Fruit fly (Drosophila melanogaster): ENCODE results near the gene Cdk12.

Gene Cdk12

DNA sequence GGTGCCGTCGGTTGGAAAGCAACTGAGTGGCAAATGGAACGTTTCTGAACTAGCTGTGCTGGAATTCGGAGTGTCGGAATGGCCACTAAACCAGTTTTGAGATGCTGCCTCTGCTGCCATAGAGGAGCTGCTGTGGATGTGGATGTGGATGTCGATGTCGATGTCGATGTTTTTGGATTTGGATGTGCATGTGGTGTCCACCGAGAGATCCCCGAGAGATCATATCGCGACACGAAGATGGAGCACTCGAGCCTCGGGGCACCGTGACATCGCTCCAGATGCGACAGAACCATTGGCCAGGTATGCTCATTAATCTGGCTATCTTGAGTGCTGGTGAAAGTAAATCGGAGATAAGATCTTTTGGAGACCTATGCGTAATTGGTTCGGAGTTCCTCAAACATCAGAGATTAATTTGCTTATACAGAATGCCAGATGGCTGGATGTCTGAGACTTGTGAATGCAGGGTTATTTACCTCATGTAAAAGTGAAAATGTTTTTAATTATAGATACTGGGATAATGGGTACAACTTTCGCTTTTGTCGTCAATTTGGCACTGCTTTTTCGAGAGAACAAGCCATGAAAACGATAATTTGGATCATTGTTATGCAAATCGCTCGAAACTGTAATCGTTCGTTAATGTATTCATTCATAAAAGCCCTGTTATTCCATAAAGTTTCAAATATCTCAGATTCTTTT is 42.2 kb downstream of the Cdk12 start, which contains the start of gene CG7173:
Gene CG7173 (minus strand): TSS at position 51 of the 696 bp plus-strand sequence.
- TF ChIP-seq Adf1 (GFP tag; IDR thresholded peaks at IDR 0.05) (no peak), Blimp-1 (GFP tag; optimal IDR thresholded peaks at IDR 0.05) (peak; percentile 90), CG9727 (GFP tag; optimal IDR thresholded peaks at IDR 0.05) (no peak), Awh (GFP tag; IDR thresholded peaks at IDR 0.05) (0 out of 2 replicates have a peak, but pooled peaks have one; percentile 11), CG3281 (GFP tag; optimal IDR thresholded peaks at IDR 0.05) (no peak), Xbp1 (GFP tag; optimal IDR thresholded peaks at IDR 0.05) (no peak), Dref (GFP tag; IDR thresholded peaks at IDR 0.05) (no peak), CG10274 (GFP tag; optimal IDR thresholded peaks at IDR 0.05) (no peak), CG12769 (tag; optimal IDR thresholded peaks at IDR 0.05) (no peak), Hmr (GFP tag; optimal IDR thresholded peaks at IDR 0.05) (no peak), CG10979 (tag; optimal IDR thresholded peaks at IDR 0.05) (no peak), CG5180 (GFP tag; optimal IDR thresholded peaks at IDR 0.05) (no peak), hbn (GFP tag; IDR thresholded peaks at IDR 0.05; ENCODE audit: partially characterized antibody) (no peak), CG5245 (GFP tag; optimal IDR thresholded peaks at IDR 0.05) (no peak), CG18011 (GFP tag; optimal IDR thresholded peaks at IDR 0.05) (no peak), lov (optimal IDR thresholded peaks at IDR 0.05) (no peak), lov (GFP tag; IDR thresholded peaks at IDR 0.05) (no peak), grn (GFP tag; optimal IDR thresholded peaks at IDR 0.05) (peak; percentile 33), slou (GFP tag; optimal IDR thresholded peaks at IDR 0.05) (no peak), CG34376 (GFP tag; optimal IDR thresholded peaks at IDR 0.05) (no peak)

DNA sequence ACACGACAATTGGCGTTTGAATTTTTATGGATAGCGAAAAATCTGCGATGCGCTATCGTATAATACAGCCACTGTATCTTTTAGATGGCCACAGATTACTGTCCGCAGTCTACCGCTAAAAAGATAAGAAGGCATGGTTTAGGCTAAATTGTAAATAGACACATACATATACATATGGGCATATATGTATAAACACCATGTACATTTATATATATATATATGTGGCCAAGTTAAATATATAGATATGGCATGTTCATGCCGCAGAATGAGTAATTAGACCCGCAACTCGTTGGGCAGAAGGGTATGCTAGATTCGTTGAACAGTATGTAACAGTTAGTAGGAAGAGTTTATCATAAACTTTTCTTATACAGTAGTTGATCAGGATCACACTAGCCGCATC is 46.0 kb downstream of the Cdk12 start, which contains the start of gene CapaR:
Gene CapaR (minus strand): TSS at position 101 of the 400 bp plus-strand sequence.
- no peak for TF ChIP-seq HLHmδ (GFP tag; optimal IDR thresholded peaks at IDR 0.05)
- TF ChIP-seq CG17186 (GFP tag; optimal IDR thresholded peaks at IDR 0.05): no peak
- TF ChIP-seq CG10431 (GFP tag; optimal IDR thresholded peaks at IDR 0.05): no peak
- TF ChIP-seq Sin3A (optimal IDR thresholded peaks at IDR 0.05): no peak
- TF ChIP-seq D19B (GFP tag; optimal IDR thresholded peaks at IDR 0.05): peak; percentile 22
- peak; percentile 37 for TF ChIP-seq Ets65A (GFP tag)

DNA sequence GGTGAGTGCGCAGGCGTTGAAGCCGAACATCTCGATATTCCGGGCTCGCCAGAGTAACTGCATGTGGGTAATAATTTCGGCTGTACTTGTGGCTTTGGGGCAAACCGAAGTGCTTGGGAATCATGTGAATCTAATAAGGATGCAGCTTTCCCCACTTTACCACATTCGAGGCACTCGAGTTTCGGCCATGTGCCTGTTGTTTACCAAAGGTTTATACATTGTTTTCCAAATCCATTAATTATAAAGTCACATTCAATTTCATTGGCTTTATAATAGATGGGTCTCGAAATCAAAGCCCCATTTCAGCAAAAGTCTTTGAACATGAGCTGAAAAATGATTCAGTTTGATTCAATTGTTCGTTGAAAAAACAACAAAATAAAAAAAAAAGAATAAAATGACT is 49.0 kb downstream of the Cdk12 start, which contains the start of gene CG7634:
Gene CG7634 (plus strand): TSS at position 301 of the 400 bp plus-strand sequence.
- no peak for TF ChIP-seq CG15601 (tag; optimal IDR thresholded peaks at IDR 0.05)
- TF ChIP-seq CG16813 (GFP tag; IDR thresholded peaks at IDR 0.05; ENCODE audit: partially characterized antibody): no peak
- no peak for TF ChIP-seq Dref (GFP tag; IDR thresholded peaks at IDR 0.05)
- TF ChIP-seq CG7839 (tag; optimal IDR thresholded peaks at IDR 0.05): no peak

DNA sequence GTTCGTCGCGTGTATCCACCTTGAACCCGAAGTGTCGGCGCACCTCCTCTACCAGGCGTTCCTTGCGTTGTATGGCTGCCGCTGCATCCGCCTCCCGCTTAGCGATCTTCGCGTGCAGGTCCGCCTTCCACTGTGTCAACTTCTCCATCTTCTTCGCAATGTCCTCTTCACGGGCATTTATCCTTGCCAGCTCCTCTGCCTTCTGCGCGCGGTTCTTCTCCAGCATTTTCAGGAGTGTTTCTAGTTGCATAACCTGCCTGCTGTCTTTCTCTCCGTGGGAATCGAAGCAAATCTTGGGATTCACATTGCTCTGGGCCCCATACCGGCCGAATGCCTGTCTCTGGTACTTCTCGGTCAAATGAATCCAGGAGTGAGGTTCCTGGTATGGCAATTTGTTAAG is 52.1 kb downstream of the Cdk12 start:
- TF ChIP-seq CG17912 (GFP tag; optimal IDR thresholded peaks at IDR 0.05): no peak
- no peak for TF ChIP-seq ase (GFP tag; IDR thresholded peaks at IDR 0.05)
- TF ChIP-seq CG17186 (GFP tag; optimal IDR thresholded peaks at IDR 0.05): no peak
- no peak for TF ChIP-seq CG4328 (GFP tag; optimal IDR thresholded peaks at IDR 0.05)
- TF ChIP-seq sens (GFP tag): peak; percentile 44
- no peak for TF ChIP-seq toy (GFP tag; IDR thresholded peaks at IDR 0.05)
- no peak for TF ChIP-seq ato (GFP tag; IDR thresholded peaks at IDR 0.05; ENCODE audit: partially characterized antibody)
- TF ChIP-seq CG10366 (GFP tag; IDR thresholded peaks at IDR 0.05): no peak
- no peak for TF ChIP-seq CG2120 (GFP tag; optimal IDR thresholded peaks at IDR 0.05)
- TF ChIP-seq CG1792 (GFP tag; optimal IDR thresholded peaks at IDR 0.05): no peak
- peak; percentile 85 for TF ChIP-seq Ets65A (GFP tag)
- no peak for TF ChIP-seq tgo (GFP tag; IDR thresholded peaks at IDR 0.05)
- TF ChIP-seq CG9876 (GFP tag; optimal IDR thresholded peaks at IDR 0.05): no peak
- peak; percentile 65 for TF ChIP-seq Med (GFP tag)
- no peak for TF ChIP-seq zf30C (GFP tag; optimal IDR thresholded peaks at IDR 0.05)
- TF ChIP-seq ttk (GFP tag; IDR thresholded peaks at IDR 0.05): no peak
- TF ChIP-seq CG32767 (GFP tag; IDR thresholded peaks at IDR 0.05): no peak
- TF ChIP-seq CG10147 (GFP tag; optimal IDR thresholded peaks at IDR 0.05): no peak
- no peak for TF ChIP-seq maf-S (GFP tag; optimal IDR thresholded peaks at IDR 0.05)
- TF ChIP-seq gcm (GFP tag; optimal IDR thresholded peaks at IDR 0.05): no peak

Measured in whole organism, embryonic.